Fruit fly (Drosophila melanogaster): ENCODE data around the gene Usp7.

DNA sequence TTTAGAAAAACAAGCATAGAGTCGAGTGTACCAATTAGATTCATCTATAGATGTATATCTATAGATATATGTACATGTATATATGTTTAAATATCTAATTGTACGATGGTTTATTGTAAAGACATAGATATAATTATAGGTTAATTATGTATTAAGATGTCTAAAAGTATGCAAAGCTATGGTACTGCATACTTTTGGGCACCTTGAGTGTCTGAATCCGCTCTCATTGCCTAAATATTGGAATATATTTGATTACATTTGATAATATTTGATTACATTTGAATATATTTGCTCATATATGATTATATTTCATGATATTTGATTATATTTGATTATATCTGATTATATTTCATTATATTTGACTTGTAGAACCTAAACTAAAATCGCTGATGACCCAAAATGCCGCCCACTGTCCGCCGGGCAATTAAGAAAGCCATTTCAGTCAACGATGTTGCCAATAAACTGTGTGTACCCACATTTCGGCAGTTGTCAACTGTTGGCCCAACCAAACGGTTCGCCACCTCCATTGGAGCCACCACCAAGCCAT is 3.4 kb upstream of the Usp7 start, which contains the start of gene Cyp318a1:
- no peak for TF ChIP-seq en (GFP tag; optimal IDR thresholded peaks at IDR 0.05)
- no peak for TF ChIP-seq schlank (tag; optimal IDR thresholded peaks at IDR 0.05)
- TF ChIP-seq CG8478 (optimal IDR thresholded peaks at IDR 0.05), result no peak
- no peak for TF ChIP-seq exex (tag; optimal IDR thresholded peaks at IDR 0.05)
- no peak for TF ChIP-seq pan (optimal IDR thresholded peaks at IDR 0.05)
- TF ChIP-seq pan (GFP tag; optimal IDR thresholded peaks at IDR 0.05 in 1 of 2, IDR thresholded peaks at IDR 0.05 in 1 of 2), result no peak
- TF ChIP-seq Nf-YC (tag; optimal IDR thresholded peaks at IDR 0.05), result no peak
- TF ChIP-seq Drgx (GFP tag; IDR thresholded peaks at IDR 0.05), result no peak
- TF ChIP-seq disco-r (GFP tag; optimal IDR thresholded peaks at IDR 0.05), result no peak
- TF ChIP-seq CG17361 (GFP tag; IDR thresholded peaks at IDR 0.05), result no peak
- TF ChIP-seq CG10321 (GFP tag; IDR thresholded peaks at IDR 0.05), result no peak
- TF ChIP-seq CG12071 (GFP tag; optimal IDR thresholded peaks at IDR 0.05), result no peak
- no peak for TF ChIP-seq CG18599 (GFP tag; optimal IDR thresholded peaks at IDR 0.05)
- no peak for TF ChIP-seq CG8281 (tag; optimal IDR thresholded peaks at IDR 0.05)
